Fruit fly (Drosophila melanogaster) whole organism, adult: ENCODE results near the gene CG31862.

Experiments used
- CG11617 ChIP-seq: fragments of 200-800 bp; sonication (Bioruptor generic); optimal IDR thresholded peaks from 2 replicates; lab custom pipeline; 2017; ENCODE audit warnings: mild to moderate bottlenecking, missing biosample characterization, missing genetic modification reagents, missing genetic modification characterization
- CG12768 ChIP-seq: fragments of 200-800 bp; sonication (Bioruptor generic); optimal IDR thresholded peaks from 2 replicates; lab custom pipeline; 2017; ENCODE audit warnings: missing biosample characterization, missing genetic modification characterization, mild to moderate bottlenecking, moderate library complexity, missing genetic modification reagents
- CG14711 ChIP-seq: fragments of 200-800 bp; sonication (Bioruptor generic); optimal IDR thresholded peaks from 2 replicates; lab custom pipeline; 2018; ENCODE audit warnings: missing biosample characterization, mild to moderate bottlenecking, missing genetic modification characterization, moderate library complexity
- CG1620 ChIP-seq: fragments of 200-800 bp; sonication (Bioruptor generic); optimal IDR thresholded peaks from 2 replicates; lab custom pipeline; 2016; ENCODE audit warnings: missing biosample characterization, missing genetic modification characterization
- CG33017 ChIP-seq: fragments of 200-800 bp; sonication (Bioruptor generic); optimal IDR thresholded peaks from 2 replicates; lab custom pipeline; 2018; ENCODE audit warnings: missing biosample characterization, mild to moderate bottlenecking, missing genetic modification characterization, moderate library complexity
- CG5204 ChIP-seq: fragments of 200-800 bp; sonication (Bioruptor generic); optimal IDR thresholded peaks from 2 replicates; lab custom pipeline; 2016; ENCODE audit warnings: missing biosample characterization, missing genetic modification characterization
- CG7045 ChIP-seq: fragments of 200-800 bp; sonication (Bioruptor generic); optimal IDR thresholded peaks from 2 replicates; lab custom pipeline; 2017; ENCODE audit warnings: missing biosample characterization, mild to moderate bottlenecking, missing genetic modification characterization
- CG7101 ChIP-seq: fragments of 200-800 bp; sonication (Bioruptor generic); optimal IDR thresholded peaks from 2 replicates; lab custom pipeline; 2018; ENCODE audit warnings: missing biosample characterization, mild to moderate bottlenecking, missing genetic modification characterization, moderate library complexity
- Clk ChIP-seq: fragments of 200-800 bp; sonication (Bioruptor generic); optimal IDR thresholded peaks from 2 replicates; lab custom pipeline; 2017; ENCODE audit warnings: missing biosample characterization, missing genetic modification characterization
- Crg-1 ChIP-seq: fragments of 200-800 bp; sonication (Bioruptor generic); optimal IDR thresholded peaks from 2 replicates; lab custom pipeline; 2016; ENCODE audit warnings: missing biosample characterization, missing genetic modification characterization
- Hr96 ChIP-seq: fragments of 200-800 bp; sonication (Bioruptor generic); optimal IDR thresholded peaks from 2 replicates; lab custom pipeline; 2016; ENCODE audit warnings: missing biosample characterization, missing genetic modification characterization
- Mnt ChIP-seq: fragments of 200-800 bp; sonication (Bioruptor generic); optimal IDR thresholded peaks from 2 replicates; lab custom pipeline; 2016; ENCODE audit warnings: missing biosample characterization, mild to moderate bottlenecking, missing genetic modification characterization
- bab1 ChIP-seq: fragments of 200-800 bp; sonication (Bioruptor generic); optimal IDR thresholded peaks from 3 replicates; lab custom pipeline; 2019; ENCODE audit warnings: missing biosample characterization, mild to moderate bottlenecking, missing genetic modification characterization, moderate library complexity
- cic ChIP-seq: fragments of 200-800 bp; sonication (Bioruptor generic); optimal IDR thresholded peaks from 2 replicates; lab custom pipeline; 2017; ENCODE audit warnings: missing biosample characterization, mild to moderate bottlenecking, missing genetic modification characterization, moderate library complexity
- cnc ChIP-seq, 2 experiments: fragments of >200 bp; optimal IDR thresholded peaks; 2 replicates each; lab custom pipeline; 2017
- kay ChIP-seq: fragments of 200-800 bp; sonication (Bioruptor generic); peaks from one replicate; lab custom pipeline; 2016; ENCODE audit warnings: missing biosample characterization, missing genetic modification characterization, borderline replicate concordance
- ovo ChIP-seq: fragments of 200-800 bp; sonication (Bioruptor generic); optimal IDR thresholded peaks from 2 replicates; lab custom pipeline; 2016; ENCODE audit warnings: missing biosample characterization, missing genetic modification characterization
- pad ChIP-seq: fragments of 200-800 bp; sonication (Bioruptor generic); optimal IDR thresholded peaks from 3 replicates; lab custom pipeline; 2017; ENCODE audit warnings: missing biosample characterization, missing genetic modification characterization, mild to moderate bottlenecking, moderate library complexity, missing genetic modification reagents
- tj ChIP-seq: fragments of 200-800 bp; sonication (Bioruptor generic); optimal IDR thresholded peaks from 3 replicates; lab custom pipeline; 2017; ENCODE audit warnings: missing biosample characterization, mild to moderate bottlenecking, missing genetic modification characterization, moderate library complexity
- toe ChIP-seq: fragments of 200-800 bp; sonication (Bioruptor generic); optimal IDR thresholded peaks from 2 replicates; lab custom pipeline; 2016; ENCODE audit warnings: missing biosample characterization, missing genetic modification characterization

The CG31862 gene

dm6 chr2L:12338548-12338947 lies at the start of gene CG31862:
CG31862 (plus strand) TSS chr2L:12338848.
- no peak for TF ChIP-seq pad (GFP tag; lab: Kevin White, UChicago)
- TF ChIP-seq Clk (GFP tag; lab: Kevin White, UChicago): no peak
- no peak for TF ChIP-seq bab1 (GFP tag; lab: Kevin White, UChicago)
- TF ChIP-seq toe: no peak
- no peak for TF ChIP-seq Hr96 (GFP tag; lab: Kevin White, UChicago)
- no peak for TF ChIP-seq tj (GFP tag; lab: Kevin White, UChicago)
- TF ChIP-seq CG33017 (tag; lab: Kevin White, UChicago): no peak
- TF ChIP-seq ovo: no peak
- TF ChIP-seq CG5204: no peak
- TF ChIP-seq Mnt (GFP tag; lab: Kevin White, UChicago): no peak
- no peak for TF ChIP-seq kay
- TF ChIP-seq Crg-1 (GFP tag; lab: Kevin White, UChicago): no peak
- TF ChIP-seq cnc (optimal IDR thresholded peaks at IDR 0.05; lab: Kevin White, UChicago): no peak
- no peak for TF ChIP-seq CG14711 (tag; lab: Kevin White, UChicago)
- TF ChIP-seq CG7045 (GFP tag; lab: Kevin White, UChicago): no peak
- TF ChIP-seq CG11617 (GFP tag; lab: Kevin White, UChicago): no peak
- no peak for TF ChIP-seq CG12768
- TF ChIP-seq CG7101: no peak
- no peak for TF ChIP-seq cic
- no peak for TF ChIP-seq CG1620

- TF ChIP-seq CG7101 (no peak), ovo (no peak), CG1620 (no peak), tj (GFP tag; lab: Kevin White, UChicago) (no peak), toe (no peak)
These were observed 48.4 kb upstream of the CG31862 start for dm6 chr2L:12290204-12290603.

- TF ChIP-seq CG11617 (GFP tag; lab: Kevin White, UChicago) (no peak), CG12768 (no peak), ovo (no peak), cnc (optimal IDR thresholded peaks at IDR 0.05; lab: Kevin White, UChicago) (no peak), CG1620 (no peak), CG33017 (tag; lab: Kevin White, UChicago) (no peak), Crg-1 (GFP tag; lab: Kevin White, UChicago) (no peak), Mnt (GFP tag; lab: Kevin White, UChicago) (no peak), pad (GFP tag; lab: Kevin White, UChicago) (no peak), kay (no peak), cic (no peak), bab1 (GFP tag; lab: Kevin White, UChicago) (no peak)
These were observed 23.8 kb upstream of the CG31862 start for dm6 chr2L:12314838-12315237.

dm6 chr2L:12337162-12337561 lies 1.5 kb upstream of the CG31862 start:
- no peak for TF ChIP-seq ovo
- TF ChIP-seq Mnt (GFP tag; lab: Kevin White, UChicago): no peak
- TF ChIP-seq Clk (GFP tag; lab: Kevin White, UChicago): no peak
- no peak for TF ChIP-seq toe
- no peak for TF ChIP-seq cnc (optimal IDR thresholded peaks at IDR 0.05; lab: Kevin White, UChicago)
- TF ChIP-seq CG11617 (GFP tag; lab: Kevin White, UChicago): no peak
- no peak for TF ChIP-seq CG33017 (tag; lab: Kevin White, UChicago)
- no peak for TF ChIP-seq Hr96 (GFP tag; lab: Kevin White, UChicago)
- no peak for TF ChIP-seq tj (GFP tag; lab: Kevin White, UChicago)
- TF ChIP-seq Crg-1 (GFP tag; lab: Kevin White, UChicago): no peak
- no peak for TF ChIP-seq CG7101
- TF ChIP-seq CG14711 (tag; lab: Kevin White, UChicago): no peak
- TF ChIP-seq pad (GFP tag; lab: Kevin White, UChicago): no peak

- TF ChIP-seq Clk (GFP tag; lab: Kevin White, UChicago) (no peak), ovo (no peak), kay (no peak)
These were observed 3.1 kb downstream of the CG31862 start for dm6 chr2L:12341705-12342104.

- no peak for TF ChIP-seq bab1 (GFP tag; lab: Kevin White, UChicago)
- TF ChIP-seq pad (GFP tag; lab: Kevin White, UChicago): no peak
- no peak for TF ChIP-seq tj (GFP tag; lab: Kevin White, UChicago)
- TF ChIP-seq Crg-1 (GFP tag; lab: Kevin White, UChicago): no peak
- no peak for TF ChIP-seq Hr96 (GFP tag; lab: Kevin White, UChicago)
- no peak for TF ChIP-seq Mnt (GFP tag; lab: Kevin White, UChicago)
- TF ChIP-seq CG12768: no peak
These were observed 5.1 kb downstream of the CG31862 start, which contains the start of the genes bru2 and CG43813 for dm6 chr2L:12343634-12344269. bru2 (plus strand) TSS chr2L:12344219. CG43813 (minus strand) TSS chr2L:12344266.

- TF ChIP-seq kay (no peak), toe (no peak), Mnt (GFP tag; lab: Kevin White, UChicago) (no peak), cic (no peak), CG11617 (GFP tag; lab: Kevin White, UChicago) (no peak), pad (GFP tag; lab: Kevin White, UChicago) (no peak), ovo (no peak), Crg-1 (GFP tag; lab: Kevin White, UChicago) (no peak), CG14711 (tag; lab: Kevin White, UChicago) (no peak), Hr96 (GFP tag; lab: Kevin White, UChicago) (no peak), CG12768 (no peak), CG1620 (no peak)
These were observed 7.7 kb downstream of the CG31862 start for dm6 chr2L:12346163-12346892.
